Worm (Caenorhabditis elegans): Measurements from ENCODE around the gene kvs-2.

- TF ChIP-seq hnd-1 (tag; optimal IDR thresholded peaks at IDR 0.05): no peak
- TF ChIP-seq tra-4 (tag; optimal IDR thresholded peaks at IDR 0.05): no peak
- TF ChIP-seq flt-1 (GFP tag; IDR thresholded peaks at IDR 0.05): no peak
- TF ChIP-seq ama-1 (optimal IDR thresholded peaks at IDR 0.05): no peak
- TF ChIP-seq tbx-11 (GFP tag; IDR thresholded peaks at IDR 0.05): no peak
- TF ChIP-seq hmbx-1 (tag; optimal IDR thresholded peaks at IDR 0.05): no peak
- no peak for TF ChIP-seq ceh-13 (GFP tag; optimal IDR thresholded peaks at IDR 0.05)
- no peak for TF ChIP-seq tbx-37 (GFP tag; conservative IDR thresholded peaks at IDR 0.05)
- no peak for TF ChIP-seq sea-1 (GFP tag; conservative IDR thresholded peaks at IDR 0.05)
- no peak for TF ChIP-seq scrt-1 (GFP tag; IDR thresholded peaks at IDR 0.05)
Measured at ce11 chrV:10679080-10679479, 43.3 kb downstream of the kvs-2 start.

Measured in whole organism, early embryonic.